Fruit fly (Drosophila melanogaster) whole organism, embryonic: ENCODE data around the gene dock.

Experiments
- Awh ChIP-seq: fragments of 200-800 bp; sonication (Bioruptor generic); IDR thresholded peaks from 2 replicates; pipeline ENCODE4, ENCODE4 v1.3.6; 2022; ENCODE audit warnings: missing biosample characterization, missing genetic modification characterization
- Bgb ChIP-seq: fragments of 200-800 bp; sonication (Bioruptor generic); IDR thresholded peaks from 2 replicates; pipeline ENCODE4 v1.3.6; 2022; ENCODE audit warnings: missing biosample characterization, missing genetic modification characterization; ENCODE audit not compliant: partially characterized antibody
- CG10147 ChIP-seq: fragments of 200-800 bp; sonication (Bioruptor generic); optimal IDR thresholded peaks from 2 replicates; lab custom pipeline; 2019; ENCODE audit warnings: missing biosample characterization, mild to moderate bottlenecking, missing genetic modification characterization, moderate library complexity
- CG10321 ChIP-seq: fragments of 200-800 bp; sonication (Bioruptor generic); IDR thresholded peaks from 2 replicates; pipeline ENCODE4 v1.3.6; 2022; ENCODE audit warnings: missing biosample characterization, missing genetic modification characterization
- CG10366 ChIP-seq: fragments of 200-800 bp; sonication (Bioruptor generic); IDR thresholded peaks from 2 replicates; pipeline ENCODE4 v1.3.6; 2022; ENCODE audit warnings: missing biosample characterization, missing genetic modification characterization
- CG12104 ChIP-seq: fragments of 200-800 bp; sonication (Bioruptor generic); optimal IDR thresholded peaks from 3 replicates; lab custom pipeline; 2016; ENCODE audit warnings: missing biosample characterization, missing genetic modification characterization
- CG12155 ChIP-seq: fragments of 200-800 bp; sonication (Bioruptor generic); optimal IDR thresholded peaks from 3 replicates; lab custom pipeline; 2016; ENCODE audit warnings: missing biosample characterization, missing genetic modification characterization
- CG1233 ChIP-seq: fragments of 200-800 bp; sonication (Bioruptor generic); optimal IDR thresholded peaks from 4 replicates; lab custom pipeline; 2018; ENCODE audit warnings: missing biosample characterization, mild to moderate bottlenecking, missing genetic modification characterization
- CG12391 ChIP-seq: fragments of 200-800 bp; sonication (Bioruptor generic); optimal IDR thresholded peaks from 3 replicates; lab custom pipeline; 2018; ENCODE audit warnings: missing biosample characterization, mild to moderate bottlenecking, missing genetic modification characterization, moderate library complexity
- CG1529 ChIP-seq: fragments of 200-800 bp; sonication (Bioruptor generic); optimal IDR thresholded peaks from 3 replicates; lab custom pipeline; 2018; ENCODE audit warnings: missing biosample characterization, missing genetic modification characterization
- CG15696 ChIP-seq: fragments of 200-800 bp; sonication (Bioruptor generic); optimal IDR thresholded peaks from 2 replicates; lab custom pipeline; 2019; ENCODE audit warnings: missing biosample characterization, mild to moderate bottlenecking, missing genetic modification characterization, moderate library complexity
- CG3847 ChIP-seq: fragments of 200-800 bp; sonication (Bioruptor generic); IDR thresholded peaks from 2 replicates; pipeline ENCODE4 v1.3.6; 2022; ENCODE audit warnings: missing biosample characterization, missing genetic modification characterization
- CG4282 ChIP-seq: fragments of 200-800 bp; sonication (Bioruptor generic); optimal IDR thresholded peaks from 2 replicates; lab custom pipeline; 2016; ENCODE audit warnings: missing biosample characterization, missing genetic modification characterization
- CG4424 ChIP-seq: fragments of 200-800 bp; sonication (Bioruptor generic); optimal IDR thresholded peaks from 3 replicates; lab custom pipeline; 2016; ENCODE audit warnings: missing biosample characterization, missing genetic modification characterization
- CG6683 ChIP-seq: fragments of 200-800 bp; sonication (Bioruptor generic); optimal IDR thresholded peaks from 2 replicates; lab custom pipeline; 2017; ENCODE audit warnings: missing biosample characterization, mild to moderate bottlenecking, missing genetic modification characterization, missing genetic modification reagents
- CG6689 ChIP-seq: fragments of 200-800 bp; sonication (Bioruptor generic); IDR thresholded peaks from 2 replicates; pipeline ENCODE4 v1.3.6; 2022; ENCODE audit warnings: missing biosample characterization, missing genetic modification characterization
- CG7963 ChIP-seq: fragments of 200-800 bp; sonication (Bioruptor generic); IDR thresholded peaks from 3 replicates; pipeline ENCODE4 v1.3.6; 2022; ENCODE audit warnings: missing biosample characterization, missing genetic modification characterization; ENCODE audit not compliant: partially characterized antibody
- Camta ChIP-seq: fragments of 200-800 bp; sonication (Bioruptor generic); optimal IDR thresholded peaks from 2 replicates; lab custom pipeline; 2016; ENCODE audit warnings: missing biosample characterization, missing genetic modification characterization
- Dp ChIP-seq: fragments of 200-800 bp; sonication (Bioruptor generic); optimal IDR thresholded peaks from 2 replicates; lab custom pipeline; 2018; ENCODE audit warnings: missing biosample characterization, mild to moderate bottlenecking, missing genetic modification characterization, moderate library complexity
- E2f1 ChIP-seq: fragments of 200-800 bp; sonication (Bioruptor generic); IDR thresholded peaks from 2 replicates; pipeline ENCODE4 v1.3.6; 2022; ENCODE audit warnings: missing biosample characterization, missing genetic modification characterization
- Fer2 ChIP-seq: fragments of 200-800 bp; sonication (Bioruptor generic); optimal IDR thresholded peaks from 2 replicates; lab custom pipeline; 2018; ENCODE audit warnings: missing biosample characterization, mild to moderate bottlenecking, missing genetic modification characterization, moderate library complexity
- Fer3 ChIP-seq: fragments of 200-800 bp; sonication (Bioruptor generic); optimal IDR thresholded peaks from 2 replicates; lab custom pipeline; 2018; ENCODE audit warnings: missing biosample characterization, mild to moderate bottlenecking, missing genetic modification characterization, moderate library complexity
- HLHmδ ChIP-seq: fragments of 200-800 bp; sonication (Bioruptor generic); optimal IDR thresholded peaks from 2 replicates; lab custom pipeline; 2018; ENCODE audit warnings: missing biosample characterization, mild to moderate bottlenecking, missing genetic modification characterization, moderate library complexity
- MBD-R2 ChIP-seq: fragments of 200-800 bp; sonication (Bioruptor generic); IDR thresholded peaks from 2 replicates; pipeline ENCODE4 v1.3.6; 2022; ENCODE audit warnings: missing biosample characterization, missing genetic modification characterization
- Nf-YB ChIP-seq: fragments of 200-800 bp; sonication (Bioruptor generic); optimal IDR thresholded peaks from 3 replicates; lab custom pipeline; 2019; ENCODE audit warnings: missing biosample characterization, mild to moderate bottlenecking, missing genetic modification characterization, moderate library complexity
- Oaz ChIP-seq: fragments of 200-800 bp; sonication (Bioruptor generic); IDR thresholded peaks from 2 replicates; pipeline ENCODE4 v1.3.6; 2022; ENCODE audit warnings: missing biosample characterization, missing genetic modification characterization
- Rfx ChIP-seq: fragments of 200-800 bp; sonication (Bioruptor generic); IDR thresholded peaks from 2 replicates; pipeline ENCODE4 v1.3.6; 2022; ENCODE audit warnings: missing biosample characterization, missing genetic modification characterization
- TFAM ChIP-seq: fragments of 200-800 bp; sonication (Bioruptor generic); optimal IDR thresholded peaks from 2 replicates; lab custom pipeline; 2017; ENCODE audit warnings: missing biosample characterization, missing genetic modification characterization, inconsistent platforms
- bowl ChIP-seq: fragments of 200-800 bp; sonication (Bioruptor generic); IDR thresholded peaks from 2 replicates; pipeline ENCODE4 v1.3.6; 2022; ENCODE audit warnings: missing biosample characterization, missing genetic modification characterization
- cas ChIP-seq: fragments of 200-800 bp; sonication (Bioruptor generic); IDR thresholded peaks from 2 replicates; pipeline ENCODE4 v1.3.6; 2022; ENCODE audit warnings: missing biosample characterization, missing genetic modification characterization
- caup ChIP-seq: fragments of 200-800 bp; sonication (Bioruptor generic); optimal IDR thresholded peaks from 3 replicates; lab custom pipeline; 2017; ENCODE audit warnings: missing biosample characterization, mild to moderate bottlenecking, missing genetic modification characterization, moderate library complexity; ENCODE audit not compliant: severe bottlenecking
- croc ChIP-seq: fragments of 200-800 bp; sonication (Bioruptor generic); conservative IDR thresholded peaks from 3 replicates; pipeline ENCODE4 v1.3.6; 2022; ENCODE audit warnings: missing biosample characterization, missing genetic modification characterization
- crol ChIP-seq: fragments of 200-800 bp; sonication (Bioruptor generic); IDR thresholded peaks from 2 replicates; pipeline ENCODE4 v1.3.6; 2022; ENCODE audit warnings: missing biosample characterization, missing genetic modification characterization
- emc ChIP-seq: fragments of 200-800 bp; sonication (Bioruptor generic); optimal IDR thresholded peaks from 2 replicates; lab custom pipeline; 2016; ENCODE audit warnings: missing biosample characterization, missing genetic modification characterization
- en ChIP-seq: fragments of 200-800 bp; sonication (Bioruptor generic); optimal IDR thresholded peaks from 2 replicates; lab custom pipeline; 2016; ENCODE audit warnings: missing biosample characterization, missing genetic modification characterization
- grn ChIP-seq: fragments of 200-800 bp; sonication (Bioruptor generic); optimal IDR thresholded peaks from 3 replicates; lab custom pipeline; 2017; ENCODE audit warnings: missing biosample characterization, missing genetic modification characterization
- luna ChIP-seq: fragments of 200-800 bp; sonication (Bioruptor generic); optimal IDR thresholded peaks from 2 replicates; lab custom pipeline; 2016; ENCODE audit warnings: missing biosample characterization, missing genetic modification characterization
- peb ChIP-seq: fragments of 200-800 bp; sonication (Bioruptor generic); IDR thresholded peaks from 2 replicates; pipeline ENCODE4 v1.3.6; 2022; ENCODE audit warnings: missing biosample characterization, missing genetic modification characterization
- pros ChIP-seq: fragments of 200-800 bp; sonication (Bioruptor generic); optimal IDR thresholded peaks from 3 replicates; lab custom pipeline; 2019; ENCODE audit warnings: missing biosample characterization, mild to moderate bottlenecking, missing genetic modification characterization, moderate library complexity
- sc ChIP-seq, 3 experiments: fragments of >200 bp in 2 of 3; fragments of 200-800 bp in 1 of 3; sonication (Bioruptor generic) in 1 of 3; optimal IDR thresholded peaks; 2 replicates in 2 of 3; 3 replicates in 1 of 3; lab custom pipeline; 2017; ENCODE audit warnings: mild to moderate bottlenecking in 1 of 3, missing biosample characterization in 1 of 3, missing genetic modification characterization in 1 of 3, missing genetic modification reagents in 1 of 3
- slou ChIP-seq: fragments of 200-800 bp; sonication (Bioruptor generic); optimal IDR thresholded peaks from 3 replicates; lab custom pipeline; 2016; ENCODE audit warnings: missing biosample characterization, missing genetic modification characterization
- stc ChIP-seq: fragments of 200-800 bp; sonication (Bioruptor generic); IDR thresholded peaks from 2 replicates; pipeline ENCODE4 v1.3.6; 2022; ENCODE audit warnings: missing biosample characterization, missing genetic modification characterization
- tap ChIP-seq: fragments of 200-800 bp; optimal IDR thresholded peaks from 3 replicates; lab custom pipeline; 2019; ENCODE audit warnings: missing biosample characterization, mild to moderate bottlenecking, missing genetic modification characterization, moderate library complexity

dock gene

DNA sequence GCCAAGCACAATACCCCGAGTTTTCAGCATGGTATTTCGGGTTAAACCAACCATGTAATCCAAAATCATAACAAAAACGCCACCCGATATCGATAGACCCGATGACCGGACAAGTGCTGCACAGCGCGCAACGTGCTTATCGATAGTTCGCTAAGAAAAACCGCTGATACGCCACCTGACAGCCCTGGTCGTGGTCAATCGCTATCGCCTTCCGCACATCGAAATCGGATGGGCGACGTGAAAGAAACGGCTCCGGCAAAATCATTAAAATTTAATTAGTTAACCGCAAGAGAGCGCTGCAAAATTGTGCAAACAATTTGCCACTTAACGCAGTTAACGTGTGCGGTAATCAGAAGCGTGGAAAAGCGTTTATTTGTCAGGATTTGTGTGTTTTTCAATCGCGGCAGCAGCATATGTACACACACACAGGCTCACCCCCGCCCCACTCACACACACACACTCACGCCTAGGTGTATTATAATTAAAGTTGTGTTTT lies at the start of gene dock, which contains the start of gene CG3862 (continued):
- TF ChIP-seq emc, result peak; percentile 33
- no peak for TF ChIP-seq Oaz (GFP tag; lab: Robert Waterston, UW)
- TF ChIP-seq CG6689 (GFP tag; lab: Robert Waterston, UW), result no peak
- no peak for TF ChIP-seq CG10366 (GFP tag; lab: Robert Waterston, UW)
- peak; percentile 47 for TF ChIP-seq CG12155 (GFP tag; lab: Kevin White, UChicago)
- TF ChIP-seq grn (GFP tag; lab: Kevin White, UChicago), result peak; percentile 67
- no peak for TF ChIP-seq crol (GFP tag; lab: Robert Waterston, UW)
- TF ChIP-seq CG1529 (GFP tag; lab: Kevin White, UChicago), result no peak
- peak; percentile 29 for TF ChIP-seq CG6683
- TF ChIP-seq tap, result no peak
- TF ChIP-seq cas (GFP tag; lab: Robert Waterston, UW), result peak; percentile 62; the same call in 1 of the 2 replicates
- TF ChIP-seq sc (optimal IDR thresholded peaks at IDR 0.05; lab: Kevin White, UChicago), result no peak
- no peak for TF ChIP-seq sc (GFP tag; optimal IDR thresholded peaks at IDR 0.05; lab: Kevin White, UChicago)
- TF ChIP-seq caup (GFP tag; lab: Kevin White, UChicago), result peak; percentile 65
- TF ChIP-seq Fer2, result no peak
- TF ChIP-seq CG10147, result peak; percentile 53
- no peak for TF ChIP-seq peb (GFP tag; lab: Robert Waterston, UW)
- TF ChIP-seq Bgb (GFP tag; lab: Robert Waterston, UW), result peak; percentile 99
- TF ChIP-seq bowl, result no peak
- TF ChIP-seq CG7963 (GFP tag; lab: Robert Waterston, UW), result peak; percentile 97
- TF ChIP-seq en (GFP tag; lab: Kevin White, UChicago), result no peak
- no peak for TF ChIP-seq stc (GFP tag; lab: Robert Waterston, UW)
- TF ChIP-seq luna (GFP tag; lab: Kevin White, UChicago), result no peak
- TF ChIP-seq Dp (GFP tag; lab: Kevin White, UChicago), result peak; percentile 74
- no peak for TF ChIP-seq Camta (GFP tag; lab: Kevin White, UChicago)
- TF ChIP-seq CG12104 (GFP tag; lab: Kevin White, UChicago), result no peak
- no peak for TF ChIP-seq TFAM
- TF ChIP-seq Awh (GFP tag; lab: Robert Waterston, UW), result no peak
- no peak for TF ChIP-seq pros
- peak; percentile 18 for TF ChIP-seq Fer3 (tag; lab: Kevin White, UChicago)
- peak; percentile 51 for TF ChIP-seq CG12391 (tag; lab: Kevin White, UChicago)
- TF ChIP-seq CG1233 (GFP tag; lab: Kevin White, UChicago), result peak; percentile 43

DNA sequence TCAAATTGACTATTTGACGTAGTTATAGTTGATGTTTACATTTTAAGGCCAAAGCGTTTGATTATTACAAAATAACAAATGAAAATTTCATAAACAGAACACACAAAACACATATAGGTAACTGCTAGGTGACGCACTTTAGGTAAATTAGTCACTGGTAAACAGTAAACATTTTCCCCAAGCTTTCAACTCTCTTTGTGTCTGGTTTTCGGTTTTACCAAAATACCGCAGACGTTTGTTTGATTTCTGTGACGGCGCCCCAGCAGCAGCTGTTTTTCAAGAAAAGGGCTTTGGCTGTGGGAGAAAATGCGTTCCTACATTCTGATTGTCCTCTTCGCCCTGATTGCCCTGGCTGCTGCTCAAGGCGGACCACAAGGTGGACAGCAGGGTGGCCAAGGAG lies 49.5 kb upstream of the dock start, which contains the start of gene CG13946:
TSS of gene CG13946 (plus strand) at position 301 of the 400 bp plus-strand sequence.
- TF ChIP-seq Rfx (GFP tag; lab: Robert Waterston, UW) (no peak), croc (no peak), MBD-R2 (GFP tag; lab: Robert Waterston, UW) (no peak), E2f1 (GFP tag; lab: Robert Waterston, UW) (no peak), Nf-YB (GFP tag; lab: Kevin White, UChicago) (no peak), CG15696 (no peak), CG4282 (GFP tag; lab: Kevin White, UChicago) (no peak), CG10321 (GFP tag; lab: Robert Waterston, UW) (no peak), HLHmδ (no peak), slou (GFP tag; lab: Kevin White, UChicago) (no peak), CG3847 (no peak), CG4424 (no peak)
